Worm (Caenorhabditis elegans) whole organism, mixed stage, embryonic: ENCODE results near the gene B0416.4.

Experiments
- ces-1 ChIP-seq: fragments of 150-350 bp; optimal IDR thresholded peaks from 2 replicates; lab custom pipeline; 2014; ENCODE audit warnings: missing biosample characterization, missing genetic modification reagents, missing genetic modification characterization
- elt-1 ChIP-seq: sonication (generic microtip); optimal IDR thresholded peaks from 2 replicates; lab custom pipeline; 2017; ENCODE audit warnings: missing genetic modification characterization, mild to moderate bottlenecking, missing compliant biosample characterization, antibody characterized with exemption, moderate library complexity, borderline replicate concordance; ENCODE audit not compliant: insufficient read depth
- elt-3 ChIP-seq: fragments of 150-350 bp; optimal IDR thresholded peaks from 2 replicates; lab custom pipeline; 2014; ENCODE audit warnings: missing biosample characterization, missing genetic modification characterization
- lsy-2 ChIP-seq: fragments of 150-350 bp; optimal IDR thresholded peaks from 2 replicates; lab custom pipeline; 2014; ENCODE audit warnings: missing biosample characterization, missing genetic modification characterization
- mab-5 ChIP-seq: fragments of 150-350 bp; optimal IDR thresholded peaks from 2 replicates; lab custom pipeline; 2014; ENCODE audit warnings: missing biosample characterization, missing genetic modification characterization
- mep-1 ChIP-seq: fragments of 150-350 bp; optimal IDR thresholded peaks from 2 replicates; lab custom pipeline; 2017; ENCODE audit warnings: missing biosample characterization, missing genetic modification reagents, missing genetic modification characterization, inconsistent platforms
- nhr-12 ChIP-seq: fragments of 150-350 bp; optimal IDR thresholded peaks from 2 replicates; lab custom pipeline; 2014; ENCODE audit warnings: missing biosample characterization, missing genetic modification characterization
- nhr-2 ChIP-seq: fragments of 150-350 bp; optimal IDR thresholded peaks from 2 replicates; lab custom pipeline; 2014; ENCODE audit warnings: missing biosample characterization, missing genetic modification characterization
- nhr-28 ChIP-seq: fragments of 150-350 bp; optimal IDR thresholded peaks from 2 replicates; lab custom pipeline; 2014; ENCODE audit warnings: missing biosample characterization, missing genetic modification characterization
- nhr-76 ChIP-seq: sonication (generic microtip); optimal IDR thresholded peaks from 2 replicates; lab custom pipeline; 2017; ENCODE audit warnings: missing biosample characterization, missing genetic modification characterization
- sem-2 ChIP-seq: fragments of 200-800 bp; sonication (Bioruptor generic); optimal IDR thresholded peaks from 2 replicates; lab custom pipeline; 2018; ENCODE audit warnings: mild to moderate bottlenecking, missing genetic modification characterization, missing compliant biosample characterization
- snpc-4 ChIP-seq: fragments of 150-350 bp; optimal IDR thresholded peaks from 2 replicates; lab custom pipeline; 2014; ENCODE audit warnings: missing biosample characterization, missing genetic modification characterization
- unc-39 ChIP-seq: fragments of 150-350 bp; optimal IDR thresholded peaks from 2 replicates; lab custom pipeline; 2014; ENCODE audit warnings: missing biosample characterization, missing genetic modification characterization
- unc-62 ChIP-seq: fragments of 150-350 bp; optimal IDR thresholded peaks from 2 replicates; lab custom pipeline; 2014; ENCODE audit warnings: missing biosample characterization, missing genetic modification reagents, missing genetic modification characterization

DNA sequence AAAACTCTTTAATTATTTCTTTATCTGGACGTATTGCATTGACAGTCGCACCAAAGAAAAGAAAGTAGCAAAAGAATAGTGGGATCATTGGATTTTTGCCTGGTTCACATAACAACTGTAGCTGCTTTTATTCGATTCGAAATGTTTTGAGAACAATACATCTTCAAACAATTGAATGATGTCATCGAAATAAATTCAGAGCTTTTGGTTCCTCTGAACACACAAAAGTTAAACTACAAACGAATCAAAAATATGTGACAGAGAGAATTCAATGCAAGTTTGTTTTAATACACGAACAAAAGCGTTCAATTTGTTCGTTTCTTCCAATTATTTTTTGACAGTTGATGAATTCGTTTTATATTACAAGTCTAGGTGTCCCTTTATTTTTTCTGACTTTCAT is 32.5 kb downstream of the B0416.4 start, which contains the start of gene H29C22.1:
- no peak for TF ChIP-seq ces-1 (GFP tag; lab: Kevin White, UChicago)
- no peak for TF ChIP-seq mab-5
- TF ChIP-seq snpc-4 = no peak
- TF ChIP-seq elt-3 (tag; lab: Kevin White, UChicago) = no peak
- no peak for TF ChIP-seq nhr-76 (tag; lab: Kevin White, UChicago)
- TF ChIP-seq elt-1 = no peak
- no peak for TF ChIP-seq nhr-28
- TF ChIP-seq unc-39 (tag; lab: Kevin White, UChicago) = no peak
- TF ChIP-seq lsy-2 (tag; lab: Kevin White, UChicago) = no peak
- no peak for TF ChIP-seq nhr-12 (tag; lab: Kevin White, UChicago)
- no peak for TF ChIP-seq mep-1 (tag; lab: Kevin White, UChicago)
- TF ChIP-seq sem-2 = no peak
- no peak for TF ChIP-seq nhr-2 (tag; lab: Kevin White, UChicago)
- TF ChIP-seq unc-62 (GFP tag; lab: Kevin White, UChicago) = no peak
